Worm (Caenorhabditis elegans) whole organism, midembryonic: ENCODE results near the gene sri-21.

Experiments used
- flt-1 ChIP-seq: fragments of 200-800 bp; sonication (Bioruptor generic); IDR thresholded peaks from 2 replicates; pipeline ENCODE4 v1.3.6; 2022; ENCODE audit warnings: missing genetic modification characterization, missing compliant biosample characterization
- med-1 ChIP-seq: sonication (generic microtip); optimal IDR thresholded peaks from 2 replicates; lab custom pipeline; 2017; ENCODE audit warnings: missing genetic modification characterization, mild to moderate bottlenecking, missing compliant biosample characterization, antibody characterized with exemption, missing genetic modification reagents; ENCODE audit not compliant: insufficient read depth
- ref-1 ChIP-seq: fragments of 200-800 bp; sonication (Bioruptor generic); conservative IDR thresholded peaks from 2 replicates; pipeline ENCODE4 v1.3.6; 2022; ENCODE audit warnings: missing genetic modification reagents, missing genetic modification characterization, missing compliant biosample characterization

ce11 chrV:3583622-3584021, 34.0 kb downstream of the sri-21 start:
- TF ChIP-seq med-1 (GFP tag; lab: Kevin White, UChicago), result no peak
- TF ChIP-seq ref-1, result no peak
- no peak for TF ChIP-seq flt-1
